Worm (Caenorhabditis elegans) whole organism, mixed stage, embryonic: ENCODE results near the gene C06A1.3.

Source experiments
- M03D4.4 ChIP-seq: sonication (generic microtip); optimal IDR thresholded peaks from 2 replicates; lab custom pipeline; 2017; ENCODE audit warnings: mild to moderate bottlenecking, missing genetic modification characterization, missing compliant biosample characterization
- bed-3 ChIP-seq: fragments of 200-800 bp; sonication (Bioruptor generic); optimal IDR thresholded peaks from 3 replicates; lab custom pipeline; 2018; ENCODE audit warnings: mild to moderate bottlenecking, missing genetic modification characterization, moderate library complexity, missing compliant biosample characterization
- blmp-1 ChIP-seq: fragments of 150-350 bp; optimal IDR thresholded peaks from 2 replicates; lab custom pipeline; 2014; ENCODE audit warnings: missing biosample characterization, missing genetic modification characterization
- ceh-43 ChIP-seq: fragments of 200-800 bp; sonication (Bioruptor generic); optimal IDR thresholded peaks from 2 replicates; lab custom pipeline; 2018; ENCODE audit warnings: mild to moderate bottlenecking, missing genetic modification characterization, moderate library complexity, missing compliant biosample characterization
- ceh-83 ChIP-seq: fragments of 200-800 bp; sonication (Bioruptor generic); optimal IDR thresholded peaks from 2 replicates; lab custom pipeline; 2018; ENCODE audit warnings: mild to moderate bottlenecking, missing genetic modification characterization, missing compliant biosample characterization
- ces-1 ChIP-seq: fragments of 150-350 bp; optimal IDR thresholded peaks from 2 replicates; lab custom pipeline; 2014; ENCODE audit warnings: missing biosample characterization, missing genetic modification reagents, missing genetic modification characterization
- cnd-1 ChIP-seq: fragments of 200-800 bp; sonication (Bioruptor generic); optimal IDR thresholded peaks from 2 replicates; lab custom pipeline; 2018; ENCODE audit warnings: mild to moderate bottlenecking, missing genetic modification characterization, missing compliant biosample characterization
- drap-1 ChIP-seq: fragments of 200-800 bp; sonication (Bioruptor generic); optimal IDR thresholded peaks from 3 replicates; lab custom pipeline; 2018; ENCODE audit warnings: mild to moderate bottlenecking, missing genetic modification characterization, missing compliant biosample characterization
- flh-1 ChIP-seq: fragments of 200-800 bp; sonication (Bioruptor generic); optimal IDR thresholded peaks from 2 replicates; lab custom pipeline; 2018; ENCODE audit warnings: mild to moderate bottlenecking, missing genetic modification characterization, moderate library complexity, missing compliant biosample characterization
- ham-2 ChIP-seq: fragments of 200-800 bp; sonication (Bioruptor generic); optimal IDR thresholded peaks from 2 replicates; lab custom pipeline; 2018; ENCODE audit warnings: mild to moderate bottlenecking, missing genetic modification characterization, missing compliant biosample characterization
- hlh-1 ChIP-seq: fragments of 150-350 bp; optimal IDR thresholded peaks from 2 replicates; lab custom pipeline; 2014; ENCODE audit warnings: missing biosample characterization, missing genetic modification reagents, missing genetic modification characterization
- lin-13 ChIP-seq: fragments of 150-350 bp; optimal IDR thresholded peaks from 2 replicates; lab custom pipeline; 2014; ENCODE audit warnings: missing biosample characterization, missing genetic modification characterization
- lin-32 ChIP-seq: fragments of 200-800 bp; sonication (Bioruptor generic); optimal IDR thresholded peaks from 2 replicates; lab custom pipeline; 2018; ENCODE audit warnings: mild to moderate bottlenecking, missing genetic modification characterization, missing compliant biosample characterization
- lsy-2 ChIP-seq: fragments of 150-350 bp; optimal IDR thresholded peaks from 2 replicates; lab custom pipeline; 2014; ENCODE audit warnings: missing biosample characterization, missing genetic modification characterization
- mab-5 ChIP-seq: fragments of 150-350 bp; optimal IDR thresholded peaks from 2 replicates; lab custom pipeline; 2014; ENCODE audit warnings: missing biosample characterization, missing genetic modification characterization
- mls-2 ChIP-seq: sonication (generic microtip); optimal IDR thresholded peaks from 2 replicates; lab custom pipeline; 2016; ENCODE audit warnings: mild to moderate bottlenecking, missing genetic modification characterization, moderate library complexity, missing compliant biosample characterization
- nhr-12 ChIP-seq: fragments of 150-350 bp; optimal IDR thresholded peaks from 2 replicates; lab custom pipeline; 2014; ENCODE audit warnings: missing biosample characterization, missing genetic modification characterization
- nhr-2 ChIP-seq: fragments of 150-350 bp; optimal IDR thresholded peaks from 2 replicates; lab custom pipeline; 2014; ENCODE audit warnings: missing biosample characterization, missing genetic modification characterization
- nhr-28 ChIP-seq: fragments of 150-350 bp; optimal IDR thresholded peaks from 2 replicates; lab custom pipeline; 2014; ENCODE audit warnings: missing biosample characterization, missing genetic modification characterization
- nhr-76 ChIP-seq: sonication (generic microtip); optimal IDR thresholded peaks from 2 replicates; lab custom pipeline; 2017; ENCODE audit warnings: missing biosample characterization, missing genetic modification characterization
- pha-4 ChIP-seq: fragments of 150-350 bp; optimal IDR thresholded peaks from 2 replicates; lab custom pipeline; 2018; ENCODE audit warnings: missing biosample characterization, missing genetic modification reagents, missing genetic modification characterization
- snpc-4 ChIP-seq: fragments of 150-350 bp; optimal IDR thresholded peaks from 2 replicates; lab custom pipeline; 2014; ENCODE audit warnings: missing biosample characterization, missing genetic modification characterization
- sptf-1 ChIP-seq: sonication (generic microtip); optimal IDR thresholded peaks from 2 replicates; lab custom pipeline; 2017; ENCODE audit warnings: mild to moderate bottlenecking, missing genetic modification characterization, moderate library complexity, missing compliant biosample characterization
- tbx-8 ChIP-seq: fragments of 200-800 bp; sonication (Bioruptor generic); optimal IDR thresholded peaks from 2 replicates; lab custom pipeline; 2018; ENCODE audit warnings: mild to moderate bottlenecking, missing genetic modification characterization, moderate library complexity, missing compliant biosample characterization
- unc-120 ChIP-seq: sonication (generic microtip); optimal IDR thresholded peaks from 2 replicates; lab custom pipeline; 2017; ENCODE audit warnings: missing genetic modification characterization, missing compliant biosample characterization; ENCODE audit not compliant: poor library complexity, severe bottlenecking
- unc-39 ChIP-seq: fragments of 150-350 bp; optimal IDR thresholded peaks from 2 replicates; lab custom pipeline; 2014; ENCODE audit warnings: missing biosample characterization, missing genetic modification characterization
- unc-62 ChIP-seq: fragments of 150-350 bp; optimal IDR thresholded peaks from 2 replicates; lab custom pipeline; 2014; ENCODE audit warnings: missing biosample characterization, missing genetic modification reagents, missing genetic modification characterization
- zip-8 ChIP-seq: fragments of 150-350 bp; optimal IDR thresholded peaks from 2 replicates; lab custom pipeline; 2014; ENCODE audit warnings: missing biosample characterization, missing genetic modification characterization
- ztf-11 ChIP-seq: fragments of 150-350 bp; optimal IDR thresholded peaks from 2 replicates; lab custom pipeline; 2014; ENCODE audit warnings: missing biosample characterization, missing genetic modification characterization

The C06A1.3 gene

DNA sequence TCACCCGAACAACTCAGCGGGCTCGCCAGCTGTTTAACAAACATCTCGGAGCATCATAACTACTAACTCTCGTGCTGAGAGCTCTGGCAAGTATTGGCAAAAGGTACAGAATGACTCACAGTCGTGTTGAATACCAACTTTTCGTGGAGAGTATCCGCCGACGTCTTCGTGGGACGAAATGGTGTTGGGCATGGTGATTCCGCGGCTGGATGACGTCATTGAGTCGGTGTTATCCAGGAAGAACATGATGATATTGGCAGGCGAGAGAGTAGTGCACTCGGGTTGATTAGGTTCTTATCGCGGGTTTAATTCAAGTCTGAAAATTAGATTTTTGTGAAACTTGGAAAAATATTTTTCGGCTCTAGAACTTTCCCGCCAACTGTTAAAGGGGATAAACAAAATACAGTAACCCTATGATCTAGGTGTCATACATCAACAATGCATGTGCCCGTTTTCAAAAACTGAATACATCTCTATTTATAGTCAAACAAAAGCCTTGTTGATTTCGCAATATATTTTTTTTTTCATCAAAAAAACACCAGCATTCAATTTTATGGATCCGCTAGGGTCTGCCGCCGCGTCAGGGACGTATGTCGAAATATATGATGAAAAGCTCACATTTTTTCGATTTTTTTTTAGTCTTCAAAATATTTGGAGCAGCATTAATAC lies 18.6 kb upstream of the C06A1.3 start:
- TF ChIP-seq mab-5 (tag; lab: Kevin White, UChicago) (no peak), lin-32 (GFP tag; lab: Kevin White, UChicago) (no peak), blmp-1 (tag; lab: Kevin White, UChicago) (no peak), zip-8 (peak; percentile 9), unc-62 (no peak), ztf-11 (tag; lab: Kevin White, UChicago) (no peak), hlh-1 (peak; percentile 15), drap-1 (GFP tag; lab: Kevin White, UChicago) (no peak)

DNA sequence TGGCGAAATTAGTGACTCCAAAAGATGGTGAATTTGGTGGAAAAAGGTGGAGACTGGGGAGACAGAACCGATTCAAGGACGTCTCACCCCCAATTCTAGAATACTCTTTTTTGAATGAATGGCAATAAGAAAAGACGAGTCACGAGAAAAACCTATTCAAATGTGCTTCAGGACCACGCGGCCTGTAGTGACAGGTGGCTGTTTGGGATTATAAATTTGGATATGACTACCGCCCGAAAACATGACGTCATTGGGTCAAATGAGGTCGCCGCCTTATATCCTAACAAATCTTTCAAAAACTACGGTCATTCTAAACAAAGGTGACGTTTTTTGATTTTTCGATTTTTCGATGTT lies 18.0 kb upstream of the C06A1.3 start:
- TF ChIP-seq tbx-8 (GFP tag; lab: Kevin White, UChicago) (no peak), unc-39 (tag; lab: Kevin White, UChicago) (no peak), ztf-11 (tag; lab: Kevin White, UChicago) (no peak), flh-1 (GFP tag; lab: Kevin White, UChicago) (no peak), ceh-83 (GFP tag; lab: Kevin White, UChicago) (no peak), nhr-2 (peak; percentile 71), cnd-1 (tag; lab: Kevin White, UChicago) (peak; percentile 40), zip-8 (peak; percentile 50), lin-32 (GFP tag; lab: Kevin White, UChicago) (peak; percentile 82), ceh-43 (no peak), ham-2 (GFP tag; lab: Kevin White, UChicago) (no peak), hlh-1 (no peak), ces-1 (no peak), unc-62 (peak; percentile 5), blmp-1 (tag; lab: Kevin White, UChicago) (no peak), M03D4.4 (no peak), nhr-12 (tag; lab: Kevin White, UChicago) (no peak)

- TF ChIP-seq sptf-1 (tag; lab: Kevin White, UChicago) = no peak
- no peak for TF ChIP-seq zip-8
- TF ChIP-seq lin-13 (tag; lab: Kevin White, UChicago) = no peak
- no peak for TF ChIP-seq snpc-4 (tag; lab: Kevin White, UChicago)
These were observed 17.1 kb upstream of the C06A1.3 start, which contains the start of gene mnk-1 for ce11 chrII:10554972-10555371. TSS of gene mnk-1 (minus strand) at chrII:10555044.

- TF ChIP-seq unc-62 = peak; percentile 80
- peak; percentile 37 for TF ChIP-seq hlh-1
- no peak for TF ChIP-seq ztf-11 (tag; lab: Kevin White, UChicago)
- no peak for TF ChIP-seq mls-2 (tag; lab: Kevin White, UChicago)
- no peak for TF ChIP-seq nhr-28 (tag; lab: Kevin White, UChicago)
- no peak for TF ChIP-seq blmp-1 (tag; lab: Kevin White, UChicago)
- no peak for TF ChIP-seq ceh-43
- no peak for TF ChIP-seq pha-4 (tag; lab: Kevin White, UChicago)
- peak; percentile 70 for TF ChIP-seq unc-120 (tag; lab: Kevin White, UChicago)
- TF ChIP-seq M03D4.4 = no peak
- no peak for TF ChIP-seq lin-32 (GFP tag; lab: Kevin White, UChicago)
- peak; percentile 20 for TF ChIP-seq sptf-1 (tag; lab: Kevin White, UChicago)
These were observed 16.5 kb upstream of the C06A1.3 start for ce11 chrII:10555484-10556075.

DNA sequence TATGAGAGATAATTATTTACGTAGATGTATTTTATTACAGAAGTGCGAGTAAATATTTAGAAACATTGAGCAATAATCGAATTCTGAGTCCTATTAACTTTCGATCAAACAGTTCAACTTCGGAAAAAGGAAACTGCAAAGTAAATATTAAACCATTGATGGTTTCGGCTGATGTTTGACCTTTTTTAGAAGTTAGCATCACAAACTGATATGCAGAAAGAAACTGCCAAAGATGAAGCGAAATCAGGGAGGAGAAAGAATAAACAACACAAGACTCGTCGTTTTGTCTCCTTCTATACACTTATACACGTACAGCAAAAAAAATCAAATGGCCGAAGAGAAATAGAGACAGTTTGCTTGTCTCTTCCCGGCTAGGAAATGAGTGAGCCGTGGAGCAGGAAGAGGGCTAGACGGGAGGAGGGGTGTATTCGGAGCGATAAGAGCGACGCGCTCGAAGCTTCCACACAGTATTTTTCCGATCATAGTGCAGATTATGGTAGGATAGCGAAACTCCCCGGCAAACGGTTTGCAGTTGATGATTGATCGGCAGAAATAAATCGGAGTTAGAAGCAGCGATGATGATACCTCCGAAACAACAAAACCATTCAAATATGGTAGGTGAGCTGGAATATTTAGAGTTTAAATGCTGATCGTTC lies 15.4 kb upstream of the C06A1.3 start:
- TF ChIP-seq sptf-1 (tag; lab: Kevin White, UChicago) = no peak

ce11 chrII:10557206-10557574 lies 14.9 kb upstream of the C06A1.3 start:
- TF ChIP-seq lsy-2 (tag; lab: Kevin White, UChicago) (no peak), nhr-28 (tag; lab: Kevin White, UChicago) (no peak), bed-3 (GFP tag; lab: Kevin White, UChicago) (no peak), flh-1 (GFP tag; lab: Kevin White, UChicago) (no peak), nhr-76 (no peak), mls-2 (tag; lab: Kevin White, UChicago) (no peak)
